Worm (Caenorhabditis elegans): ENCODE data around the gene srx-3.

DNA sequence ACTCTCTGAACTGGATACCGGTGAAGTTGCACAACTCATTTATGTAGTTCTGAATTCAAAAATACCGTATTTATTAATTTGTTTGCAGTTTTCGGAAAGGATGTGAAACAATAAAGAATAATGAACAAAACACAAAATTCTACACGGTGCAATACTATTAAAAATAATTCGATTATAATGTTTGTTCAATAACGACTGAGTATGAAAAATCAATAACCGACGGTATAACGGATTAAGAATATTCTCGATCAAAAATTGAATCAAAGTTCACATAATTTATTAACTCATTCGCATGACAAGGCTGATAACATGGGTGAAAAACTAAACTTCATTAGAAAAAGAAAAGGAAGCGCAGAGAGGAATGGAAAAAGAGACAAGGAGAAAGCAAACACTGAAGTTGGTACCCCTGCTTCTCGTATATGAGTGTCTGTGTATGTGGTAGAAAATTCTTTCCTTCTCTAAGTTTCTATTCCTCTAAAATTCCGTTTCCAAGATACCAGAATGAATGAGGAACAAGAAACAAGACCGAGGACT is 30.4 kb upstream of the srx-3 start, which contains the start of gene nhr-143:
- TF ChIP-seq F13H6.1 (tag; optimal IDR thresholded peaks at IDR 0.05) (no peak), elt-3 (tag; optimal IDR thresholded peaks at IDR 0.05) (no peak), ama-1 (optimal IDR thresholded peaks at IDR 0.05) (no peak), snpc-4 (tag; optimal IDR thresholded peaks at IDR 0.05) (no peak), crh-2 (tag; optimal IDR thresholded peaks at IDR 0.05) (peak; percentile 27), nhr-11 (tag; optimal IDR thresholded peaks at IDR 0.05) (no peak), ztf-11 (tag; optimal IDR thresholded peaks at IDR 0.05) (no peak), ZK546.5 (tag; optimal IDR thresholded peaks at IDR 0.05) (no peak), lin-13 (GFP tag; optimal IDR thresholded peaks at IDR 0.05) (no peak), alr-1 (tag; optimal IDR thresholded peaks at IDR 0.05) (no peak), egl-27 (tag; optimal IDR thresholded peaks at IDR 0.05) (no peak), ceh-82 (tag; optimal IDR thresholded peaks at IDR 0.05) (no peak)

Measured in whole organism, L2 larva.